Worm (Caenorhabditis elegans): ENCODE data around the gene cutc-1.

DNA sequence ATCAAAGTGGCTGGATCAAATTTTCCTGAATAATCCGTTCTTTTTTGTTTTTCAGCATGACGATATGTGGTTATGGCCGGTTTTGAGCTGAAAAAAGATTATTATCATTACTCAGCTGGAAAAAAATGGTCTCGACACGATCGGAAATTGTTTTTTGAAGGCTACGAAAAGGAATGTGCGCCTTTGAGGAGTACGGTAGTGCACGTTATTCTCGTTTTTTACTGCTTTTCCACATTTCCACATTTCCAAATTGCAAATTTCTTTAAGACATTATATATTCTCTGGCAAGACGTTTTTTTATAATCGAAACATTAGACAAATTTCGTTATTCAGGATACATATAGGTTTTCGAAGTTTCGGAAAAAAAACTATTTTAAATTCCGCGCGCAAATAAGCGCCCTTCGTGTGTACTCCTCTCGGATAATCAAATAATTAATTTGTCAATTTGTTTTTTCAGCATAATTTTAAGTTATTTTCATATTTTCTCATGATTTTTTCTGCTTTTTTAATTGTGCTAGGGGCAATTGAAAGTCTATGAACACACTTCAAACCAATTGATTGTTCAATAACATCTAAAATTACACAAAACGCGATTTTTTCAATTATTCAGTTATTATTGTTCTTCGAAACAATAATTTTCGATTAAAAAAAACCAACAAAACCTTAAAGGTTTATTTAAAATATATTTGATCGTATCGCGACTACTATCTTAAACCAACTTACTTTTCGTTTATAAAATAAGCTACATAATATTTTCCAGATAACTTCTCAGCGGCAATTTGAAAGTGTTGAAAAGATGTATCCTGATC is 40.0 kb downstream of the cutc-1 start, which contains the start of gene R05D3.3:
- TF ChIP-seq jun-1 (tag; optimal IDR thresholded peaks at IDR 0.05) (no peak), nhr-77 (tag; optimal IDR thresholded peaks at IDR 0.05) (no peak), nhr-11 (tag; optimal IDR thresholded peaks at IDR 0.05) (no peak), tbx-2 (tag; optimal IDR thresholded peaks at IDR 0.05) (no peak), nhr-28 (tag; optimal IDR thresholded peaks at IDR 0.05) (no peak), nhr-25 (tag; optimal IDR thresholded peaks at IDR 0.05) (no peak), unc-39 (tag; optimal IDR thresholded peaks at IDR 0.05) (no peak), ceh-16 (tag; optimal IDR thresholded peaks at IDR 0.05) (no peak), pha-4 (tag; optimal IDR thresholded peaks at IDR 0.05) (no peak), egl-5 (tag; optimal IDR thresholded peaks at IDR 0.05) (no peak), nhr-237 (tag; optimal IDR thresholded peaks at IDR 0.05) (no peak), unc-62 (GFP tag; optimal IDR thresholded peaks at IDR 0.05) (no peak)

Data from whole organism, L3 larva.